Worm (Caenorhabditis elegans) whole organism, L1 larva: ENCODE measurements around the gene C44C10.5.
A peak's percentile ranks its signal among the peaks of the same experiment; 100 is the strongest.

Source experiments
- ceh-88 ChIP-seq: fragments of 200-800 bp; sonication (Bioruptor generic); IDR thresholded peaks from 2 replicates; pipeline ENCODE4 v1.3.6; 2022; ENCODE audit warnings: missing genetic modification characterization, missing compliant biosample characterization
- efl-3 ChIP-seq: fragments of 200-800 bp; sonication (Bioruptor generic); optimal IDR thresholded peaks from 2 replicates; lab custom pipeline; 2018; ENCODE audit warnings: mild to moderate bottlenecking, missing genetic modification characterization, missing compliant biosample characterization
- elt-2 ChIP-seq: sonication (generic microtip); optimal IDR thresholded peaks from 2 replicates; lab custom pipeline; 2016; ENCODE audit warnings: missing genetic modification characterization, mild to moderate bottlenecking, inconsistent platforms, missing compliant biosample characterization, missing genetic modification reagents
- elt-3 ChIP-seq, 6 experiments: fragments of 150-350 bp in 1 of 6; sonication (generic microtip); optimal IDR thresholded peaks; 2 replicates each; lab custom pipeline; 2017 to 2018; ENCODE audit warnings: missing biosample characterization in 6 of 6, missing genetic modification characterization in 6 of 6, inconsistent platforms in 1 of 6
- irx-1 ChIP-seq: sonication (generic microtip); optimal IDR thresholded peaks from 2 replicates; lab custom pipeline; 2016; ENCODE audit warnings: missing genetic modification characterization, missing compliant biosample characterization
- nhr-237 ChIP-seq: fragments of 150-350 bp; optimal IDR thresholded peaks from 2 replicates; lab custom pipeline; 2014; ENCODE audit warnings: missing biosample characterization, missing genetic modification characterization
- nhr-28 ChIP-seq: fragments of 150-350 bp; optimal IDR thresholded peaks from 2 replicates; lab custom pipeline; 2014; ENCODE audit warnings: missing biosample characterization, missing genetic modification characterization
- nhr-76 ChIP-seq: sonication (generic microtip); optimal IDR thresholded peaks from 2 replicates; lab custom pipeline; 2017; ENCODE audit warnings: missing biosample characterization, missing genetic modification characterization
- nhr-84 ChIP-seq: sonication (generic microtip); optimal IDR thresholded peaks from 2 replicates; lab custom pipeline; 2017; ENCODE audit warnings: missing biosample characterization, missing genetic modification characterization
- skn-1 ChIP-seq: fragments of 150-350 bp; optimal IDR thresholded peaks from 2 replicates; lab custom pipeline; 2014; ENCODE audit warnings: missing biosample characterization, missing genetic modification characterization
- tbx-2 ChIP-seq: sonication (generic microtip); optimal IDR thresholded peaks from 2 replicates; lab custom pipeline; 2016; ENCODE audit warnings: missing genetic modification characterization, missing compliant biosample characterization
- unc-130 ChIP-seq: fragments of 150-350 bp; optimal IDR thresholded peaks from 2 replicates; lab custom pipeline; 2017; ENCODE audit warnings: missing biosample characterization, missing genetic modification characterization, inconsistent platforms
- zag-1 ChIP-seq: fragments of 150-350 bp; optimal IDR thresholded peaks from 2 replicates; lab custom pipeline; 2014; ENCODE audit warnings: missing biosample characterization, missing genetic modification characterization
- ztf-11 ChIP-seq, 2 experiments: sonication (generic microtip); optimal IDR thresholded peaks; 2 replicates each; lab custom pipeline; 2016 to 2017; ENCODE audit warnings: missing genetic modification characterization in 2 of 2, missing biosample characterization in 1 of 2, missing compliant biosample characterization in 1 of 2

DNA sequence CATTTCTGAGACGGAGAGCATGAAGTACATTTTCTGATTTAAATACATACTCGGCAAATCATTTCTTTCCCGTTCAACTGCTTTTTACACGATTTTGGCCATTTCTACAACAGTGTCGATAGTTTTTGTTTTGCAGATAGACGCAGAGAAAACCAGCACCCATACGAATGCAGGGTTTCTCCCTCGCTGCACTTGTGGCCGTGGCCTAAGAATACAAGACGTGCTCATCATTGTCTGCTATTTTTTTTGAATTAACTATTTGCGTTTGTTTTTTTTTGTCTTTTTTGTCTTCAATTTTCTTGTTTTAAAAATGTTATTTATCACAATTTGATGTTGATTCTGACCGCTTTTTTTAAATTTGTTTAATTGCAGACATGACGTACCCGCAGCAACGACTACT is 2.8 kb downstream of the C44C10.5 start, which contains the start of gene smcl-1:
- TF ChIP-seq skn-1 (tag; lab: Kevin White, UChicago) (peak; percentile 66), tbx-2 (tag; lab: Kevin White, UChicago) (no peak), elt-3 (tag; optimal IDR thresholded peaks at IDR 0.05; lab: Kevin White, UChicago) (no peak), unc-130 (peak; percentile 23), ztf-11 (tag; optimal IDR thresholded peaks at IDR 0.05; lab: Kevin White, UChicago) (no peak), irx-1 (tag; lab: Kevin White, UChicago) (no peak), ceh-88 (GFP tag; lab: Robert Waterston, UW) (no peak), efl-3 (GFP tag; lab: Kevin White, UChicago) (no peak), nhr-28 (no peak), elt-2 (no peak), nhr-237 (no peak), zag-1 (tag; lab: Kevin White, UChicago) (no peak), nhr-84 (tag; lab: Kevin White, UChicago) (no peak), nhr-76 (tag; lab: Kevin White, UChicago) (no peak)
